Worm (Caenorhabditis elegans): ENCODE results near the gene iglr-1.

DNA sequence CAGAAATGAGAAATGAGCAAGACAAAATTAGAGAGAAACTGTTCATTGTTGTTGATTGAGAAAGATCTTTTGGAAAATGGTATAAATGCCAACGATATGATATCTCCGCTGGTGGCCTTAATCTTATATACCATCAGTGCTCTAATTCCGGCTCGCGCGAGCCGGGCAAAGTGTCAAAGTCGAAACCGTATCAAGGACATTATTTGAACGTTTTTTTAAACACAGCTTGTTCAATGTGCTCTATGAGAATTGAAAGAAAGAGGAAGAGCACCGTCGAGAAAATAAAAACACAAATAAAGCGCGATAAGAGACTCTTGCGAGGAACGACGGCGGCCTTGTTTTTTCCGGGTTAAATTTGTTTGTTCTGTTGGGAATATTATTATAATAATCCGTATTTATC, 29.7 kb downstream of the iglr-1 start, which contains the start of gene idpp-3:
- TF ChIP-seq dmd-4 (tag; optimal IDR thresholded peaks at IDR 0.05): no peak
- no peak for TF ChIP-seq ama-1 (optimal IDR thresholded peaks at IDR 0.05)
- TF ChIP-seq unc-62 (GFP tag; optimal IDR thresholded peaks at IDR 0.05): no peak
- no peak for TF ChIP-seq unc-39 (tag; optimal IDR thresholded peaks at IDR 0.05)
- TF ChIP-seq snpc-4 (tag; optimal IDR thresholded peaks at IDR 0.05): no peak
- TF ChIP-seq nhr-11 (tag; optimal IDR thresholded peaks at IDR 0.05): no peak
- TF ChIP-seq sma-9 (GFP tag; optimal IDR thresholded peaks at IDR 0.05): no peak
- no peak for TF ChIP-seq sma-9 (tag; optimal IDR thresholded peaks at IDR 0.05)
- no peak for TF ChIP-seq fos-1 (tag; optimal IDR thresholded peaks at IDR 0.05)
- TF ChIP-seq nhr-25 (tag; optimal IDR thresholded peaks at IDR 0.05): no peak
- TF ChIP-seq elt-3 (tag; optimal IDR thresholded peaks at IDR 0.05): no peak
- TF ChIP-seq gmeb-1 (tag; optimal IDR thresholded peaks at IDR 0.05): no peak

All from whole organism, L2 larva.